Fruit fly (Drosophila melanogaster): ENCODE data around the gene CG3857.

The CG3857 gene

DNA sequence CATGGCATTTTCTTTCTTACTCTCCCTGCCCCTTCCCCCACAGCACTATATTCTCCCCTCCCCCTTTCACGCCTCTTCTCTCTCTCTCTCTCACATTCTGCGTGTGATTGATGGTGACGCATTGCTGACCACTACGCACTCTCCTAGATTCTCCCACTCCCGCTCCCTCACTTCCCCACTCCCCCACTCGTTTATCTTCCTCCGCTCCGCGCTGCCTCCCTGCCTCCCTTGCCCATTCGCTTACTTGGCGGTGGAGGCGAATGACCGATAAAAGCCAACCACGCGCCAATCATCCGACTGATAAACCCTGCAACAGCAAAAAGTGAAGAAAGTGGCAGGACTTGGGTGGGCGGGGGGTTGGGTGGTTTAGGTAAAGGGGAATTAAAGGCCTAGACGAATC, 10.5 kb upstream of the CG3857 start (continued):
- peak; percentile 14 for TF ChIP-seq exex (tag; optimal IDR thresholded peaks at IDR 0.05)

DNA sequence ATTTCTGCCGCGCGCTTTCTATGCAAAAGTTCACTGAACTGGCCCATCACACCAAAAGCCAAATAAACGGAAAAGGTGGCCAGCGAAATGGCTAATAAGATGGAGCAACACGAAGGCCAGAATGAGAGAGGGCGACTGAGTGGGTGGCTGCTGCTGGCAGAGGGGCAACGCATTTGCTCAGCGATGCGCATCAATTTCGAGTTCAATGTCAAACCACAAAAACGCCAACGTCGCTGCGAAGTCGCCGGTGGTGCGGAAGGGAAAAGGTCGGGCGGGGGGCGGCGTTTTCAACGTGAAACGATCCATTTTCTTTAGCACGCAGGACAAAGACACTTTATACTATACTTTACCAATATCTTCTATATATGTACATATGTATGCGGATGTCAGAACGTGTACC, 9.8 kb upstream of the CG3857 start:
- TF ChIP-seq Med (GFP tag) = peak; percentile 47
- TF ChIP-seq danr (GFP tag; IDR thresholded peaks at IDR 0.05) = no peak
- no peak for TF ChIP-seq CG6813 (GFP tag; optimal IDR thresholded peaks at IDR 0.05)
- no peak for TF ChIP-seq CG7786 (GFP tag; optimal IDR thresholded peaks at IDR 0.05)
- TF ChIP-seq CG32772 (GFP tag; IDR thresholded peaks at IDR 0.05) = 0 out of 2 replicates have a peak, but pooled peaks have one; percentile 10
- peak; percentile 69 for TF ChIP-seq Ets65A (GFP tag)
- peak; percentile 69 for TF ChIP-seq sr (GFP tag; IDR thresholded peaks at IDR 0.05)
- no peak for TF ChIP-seq phol (tag; optimal IDR thresholded peaks at IDR 0.05)
- TF ChIP-seq Adf1 (GFP tag; IDR thresholded peaks at IDR 0.05) = peak; percentile 11; the same call in 1 of the 2 replicates
- TF ChIP-seq CG2129 (GFP tag; IDR thresholded peaks at IDR 0.05; ENCODE audit: partially characterized antibody) = no peak

DNA sequence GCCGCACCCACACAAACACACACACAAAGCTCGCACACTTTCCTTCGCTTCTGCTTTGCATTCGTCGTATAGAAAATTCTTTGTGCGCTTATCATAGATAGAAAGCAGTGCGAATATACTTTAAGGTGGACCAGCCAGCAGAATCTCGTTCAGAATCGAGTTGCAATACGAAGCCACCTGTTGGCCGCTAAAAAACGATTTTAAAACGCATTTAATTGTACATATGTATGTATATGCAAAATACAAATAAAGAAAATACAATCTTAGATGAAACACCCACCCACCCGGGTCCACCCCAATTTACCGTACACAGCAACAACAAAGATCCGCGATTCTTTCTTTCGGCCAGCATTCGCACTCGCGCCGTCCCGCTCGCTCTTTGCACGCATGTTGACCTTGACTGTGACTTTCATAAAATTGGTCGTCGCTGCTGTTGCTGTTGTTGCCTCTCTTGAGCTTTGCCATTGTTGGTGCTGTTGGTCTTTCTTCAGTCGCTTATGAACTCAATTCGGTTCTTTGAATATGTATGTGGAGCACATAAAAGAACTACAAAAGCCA, 8.7 kb upstream of the CG3857 start:
- TF ChIP-seq Opbp (GFP tag; IDR thresholded peaks at IDR 0.05; ENCODE audit: partially characterized antibody) (no peak), CG12071 (GFP tag; optimal IDR thresholded peaks at IDR 0.05) (peak; percentile 60), CrebB (tag; optimal IDR thresholded peaks at IDR 0.05) (peak; percentile 8), CG7987 (GFP tag; optimal IDR thresholded peaks at IDR 0.05) (no peak), klu (GFP tag; IDR thresholded peaks at IDR 0.05) (0 out of 2 replicates have a peak, but pooled peaks have one; percentile 45), CG6854 (GFP tag; optimal IDR thresholded peaks at IDR 0.05) (no peak), CG10366 (GFP tag; IDR thresholded peaks at IDR 0.05) (peak; percentile 45), gem (tag; optimal IDR thresholded peaks at IDR 0.05) (peak; percentile 68), Dip3 (GFP tag; optimal IDR thresholded peaks at IDR 0.05) (peak; percentile 80), pho (GFP tag; optimal IDR thresholded peaks at IDR 0.05) (peak; percentile 54), CG13424 (tag; optimal IDR thresholded peaks at IDR 0.05) (peak; percentile 17), TFAM (GFP tag; optimal IDR thresholded peaks at IDR 0.05) (no peak), mam (GFP tag; optimal IDR thresholded peaks at IDR 0.05) (peak; percentile 59), tx (GFP tag; optimal IDR thresholded peaks at IDR 0.05) (peak; percentile 11), CG17361 (GFP tag; IDR thresholded peaks at IDR 0.05) (peak; percentile 10; the same call in 1 of the 3 replicates), Mes4 (GFP tag; optimal IDR thresholded peaks at IDR 0.05) (no peak), CG9817 (tag; optimal IDR thresholded peaks at IDR 0.05) (peak; percentile 64), salm (tag; optimal IDR thresholded peaks at IDR 0.05) (no peak), dmrt99B (tag; optimal IDR thresholded peaks at IDR 0.05) (peak; percentile 13), Taf1 (GFP tag; IDR thresholded peaks at IDR 0.05) (peak; percentile 22; the same call in 1 of the 2 replicates), Fer1 (GFP tag; optimal IDR thresholded peaks at IDR 0.05) (peak; percentile 70), al (GFP tag; IDR thresholded peaks at IDR 0.05) (peak; percentile 80), CG31365 (tag; optimal IDR thresholded peaks at IDR 0.05) (no peak), Ravus (GFP tag; IDR thresholded peaks at IDR 0.05) (no peak), CG9932 (GFP tag; IDR thresholded peaks at IDR 0.05) (peak; percentile 77), Hr78 (GFP tag; optimal IDR thresholded peaks at IDR 0.05) (no peak), CG13287 (GFP tag; IDR thresholded peaks at IDR 0.05; ENCODE audit: partially characterized antibody) (no peak), CG32532 (GFP tag; IDR thresholded peaks at IDR 0.05) (peak; percentile 84; the same call in 1 of the 2 replicates), CG11504 (tag; optimal IDR thresholded peaks at IDR 0.05) (peak; percentile 22), gfzf (GFP tag; optimal IDR thresholded peaks at IDR 0.05) (no peak), CG31441 (GFP tag; IDR thresholded peaks at IDR 0.05) (peak; percentile 40; the same call in 1 of the 2 replicates), CG18011 (GFP tag; optimal IDR thresholded peaks at IDR 0.05) (peak; percentile 39), bsh (GFP tag; optimal IDR thresholded peaks at IDR 0.05) (peak; percentile 50 to 92), CG11085 (GFP tag; IDR thresholded peaks at IDR 0.05) (0 out of 2 replicates have a peak, but pooled peaks have one; percentile 31), CG7839 (tag; optimal IDR thresholded peaks at IDR 0.05) (peak; percentile 50), esg (GFP tag; conservative IDR thresholded peaks at IDR 0.05) (peak; percentile 33)

Data from whole organism, embryonic.